Worm (Caenorhabditis elegans) whole organism, L1 larva: ENCODE data around the gene F22E12.3.

Source experiments
- ceh-82 ChIP-seq, 3 experiments: fragments of 150-350 bp in 1 of 3; sonication (generic microtip) in 2 of 3; optimal IDR thresholded peaks; 2 replicates each; lab custom pipeline; 2014 to 2017; ENCODE audit warnings: missing biosample characterization in 3 of 3, missing genetic modification characterization in 3 of 3
- egl-27 ChIP-seq, 2 experiments: fragments of 150-350 bp in 1 of 2; sonication (generic microtip); optimal IDR thresholded peaks; 3 replicates each; lab custom pipeline; 2017 to 2018; ENCODE audit warnings: missing biosample characterization in 2 of 2, missing genetic modification characterization in 2 of 2, missing genetic modification reagents in 2 of 2

DNA sequence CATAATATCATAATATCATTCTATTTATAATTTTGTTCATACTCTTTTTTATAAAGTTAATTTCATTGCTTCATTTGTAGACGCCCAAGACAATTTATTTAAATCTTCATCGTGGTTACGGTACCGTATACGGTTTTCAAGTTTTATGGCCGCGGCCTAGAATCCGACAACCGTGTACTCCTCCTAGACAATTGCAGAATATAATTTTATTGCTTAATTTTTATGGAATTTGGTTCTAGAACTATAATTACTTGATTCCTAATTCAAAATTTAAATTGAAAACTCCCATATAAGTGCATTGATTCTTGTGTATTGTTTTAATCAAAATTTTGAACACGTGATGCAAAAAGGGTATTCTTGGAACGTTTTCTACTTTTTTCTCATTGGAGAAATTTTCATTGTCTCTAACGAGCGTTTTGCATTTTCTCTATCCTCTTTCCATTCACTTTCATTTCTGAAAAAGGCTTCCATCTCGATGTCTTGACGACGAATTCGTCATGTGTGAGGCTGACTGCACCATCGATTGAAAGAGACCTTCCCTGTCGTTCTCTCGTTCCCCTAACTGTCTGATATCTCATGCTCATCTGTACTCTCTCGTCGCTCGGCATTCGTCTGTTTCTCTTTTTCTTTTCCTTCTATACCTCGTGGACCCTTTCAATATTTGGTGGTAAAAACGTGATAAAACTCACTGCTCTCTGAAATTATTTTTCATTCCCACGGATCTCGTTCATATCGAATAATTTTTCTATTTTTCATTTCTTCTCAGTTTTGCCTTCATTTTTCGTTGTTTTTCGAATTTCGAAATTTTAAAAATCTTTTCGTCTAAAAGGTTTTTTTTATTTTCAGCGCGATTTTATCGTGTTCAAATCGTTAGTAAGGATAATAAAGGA lies 21.8 kb downstream of the F22E12.3 start, which contains the start of gene pap-1:
- no peak for TF ChIP-seq egl-27 (tag; optimal IDR thresholded peaks at IDR 0.05; lab: Kevin White, UChicago)
- no peak for TF ChIP-seq ceh-82 (tag; optimal IDR thresholded peaks at IDR 0.05; lab: Kevin White, UChicago)
